Fruit fly (Drosophila melanogaster): Measurements from ENCODE around the gene Mi-2.
A peak's percentile ranks its signal among the peaks of the same experiment; 100 is the strongest.

The Mi-2 gene

dm6 chr3L:19845047-19845906 lies 64.7 kb downstream of the Mi-2 start, which contains the start of gene Papss (continued):
- TF ChIP-seq CG16815 (GFP tag; optimal IDR thresholded peaks at IDR 0.05) (no peak), sens (GFP tag) (peak; percentile 82), tap (tag; optimal IDR thresholded peaks at IDR 0.05) (no peak), CG1603 (tag; optimal IDR thresholded peaks at IDR 0.05) (no peak), ara (GFP tag; IDR thresholded peaks at IDR 0.05) (no peak), CG7839 (tag; optimal IDR thresholded peaks at IDR 0.05) (no peak), Antp (GFP tag; optimal IDR thresholded peaks at IDR 0.05) (no peak), hbn (GFP tag; IDR thresholded peaks at IDR 0.05; ENCODE audit: partially characterized antibody) (peak; percentile 87), maf-S (GFP tag; optimal IDR thresholded peaks at IDR 0.05) (no peak), CG13287 (GFP tag; IDR thresholded peaks at IDR 0.05; ENCODE audit: partially characterized antibody) (peak; percentile 94), danr (GFP tag; IDR thresholded peaks at IDR 0.05) (no peak), CG15514 (GFP tag; optimal IDR thresholded peaks at IDR 0.05) (peak; percentile 71), CG11695 (GFP tag; IDR thresholded peaks at IDR 0.05) (no peak), Max (GFP tag; optimal IDR thresholded peaks at IDR 0.05) (no peak), HmgD (GFP tag; optimal IDR thresholded peaks at IDR 0.05) (no peak), Dad (GFP tag; optimal IDR thresholded peaks at IDR 0.05) (no peak), prd (optimal IDR thresholded peaks at IDR 0.05) (no peak), prd (GFP tag; IDR thresholded peaks at IDR 0.05) (peak; percentile 51; the same call in 2 of the 3 replicates), fd3F (GFP tag; optimal IDR thresholded peaks at IDR 0.05) (peak; percentile 26), eyg (GFP tag; optimal IDR thresholded peaks at IDR 0.05) (peak; percentile 14), CkIIα-i1 (GFP tag; IDR thresholded peaks at IDR 0.05) (no peak), CG11504 (tag; optimal IDR thresholded peaks at IDR 0.05) (no peak), CG10321 (GFP tag; IDR thresholded peaks at IDR 0.05) (no peak), HLH54F (GFP tag; optimal IDR thresholded peaks at IDR 0.05) (no peak), pros (GFP tag; optimal IDR thresholded peaks at IDR 0.05) (no peak), CG12155 (GFP tag; optimal IDR thresholded peaks at IDR 0.05) (no peak), CG31441 (GFP tag; IDR thresholded peaks at IDR 0.05) (no peak), CG2678 (tag; optimal IDR thresholded peaks at IDR 0.05) (peak; percentile 54), CG6791 (GFP tag; IDR thresholded peaks at IDR 0.05; ENCODE audit: partially characterized antibody) (peak; percentile 82), gcm2 (GFP tag; optimal IDR thresholded peaks at IDR 0.05) (no peak), pzg (GFP tag; optimal IDR thresholded peaks at IDR 0.05) (peak; percentile 40), Myb (GFP tag; optimal IDR thresholded peaks at IDR 0.05) (no peak), da (GFP tag; optimal IDR thresholded peaks at IDR 0.05) (no peak), Hr39 (optimal IDR thresholded peaks at IDR 0.05) (no peak), CG12071 (GFP tag; optimal IDR thresholded peaks at IDR 0.05) (peak; percentile 49), CG7372 (GFP tag; IDR thresholded peaks at IDR 0.05) (no peak), CrebB (tag; optimal IDR thresholded peaks at IDR 0.05) (no peak), psq (GFP tag; optimal IDR thresholded peaks at IDR 0.05) (no peak), ind (GFP tag; optimal IDR thresholded peaks at IDR 0.05) (no peak), CG6254 (GFP tag; optimal IDR thresholded peaks at IDR 0.05) (peak; percentile 3), shn (GFP tag; optimal IDR thresholded peaks at IDR 0.05) (no peak), CG4617 (GFP tag; optimal IDR thresholded peaks at IDR 0.05; ENCODE audit: borderline replicate concordance) (peak; percentile 15), kah (GFP tag; optimal IDR thresholded peaks at IDR 0.05) (no peak), CG18764 (GFP tag; optimal IDR thresholded peaks at IDR 0.05) (no peak), aop (GFP tag; IDR thresholded peaks at IDR 0.05) (no peak), CG9437 (GFP tag; optimal IDR thresholded peaks at IDR 0.05) (no peak), CG12299 (tag; optimal IDR thresholded peaks at IDR 0.05) (no peak), org-1 (GFP tag; optimal IDR thresholded peaks at IDR 0.05) (peak; percentile 66), HLH3B (GFP tag; IDR thresholded peaks at IDR 0.05) (no peak; the same call in 1 of the 2 replicates), CG9876 (GFP tag; optimal IDR thresholded peaks at IDR 0.05) (no peak), ranshi (GFP tag; IDR thresholded peaks at IDR 0.05) (no peak)

Data from whole organism, embryonic.